Fruit fly (Drosophila melanogaster): ENCODE data around the gene PVRAP.

The PVRAP gene

DNA sequence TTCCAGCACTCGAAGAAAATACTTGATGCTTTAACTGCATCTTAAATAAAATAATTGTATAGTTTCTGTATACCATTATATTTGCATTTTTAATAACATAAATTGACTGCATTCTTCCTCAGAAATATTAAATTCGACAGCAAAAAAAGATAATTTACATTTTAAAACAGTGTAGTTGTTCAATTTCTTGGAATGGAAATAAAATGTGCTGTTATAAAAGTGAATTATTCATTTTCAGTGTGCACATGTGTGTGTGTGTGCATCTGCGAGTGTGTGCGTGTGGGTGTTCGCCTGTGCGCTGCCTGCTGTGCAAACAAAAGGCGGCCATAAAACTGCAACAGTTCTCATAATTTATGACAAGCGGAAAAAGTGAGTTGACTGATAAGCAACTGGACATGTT lies 44.9 kb upstream of the PVRAP start (continued):
- peak; percentile 31 for TF ChIP-seq CG7839 (tag; optimal IDR thresholded peaks at IDR 0.05)
- TF ChIP-seq CoRest (tag; optimal IDR thresholded peaks at IDR 0.05), result peak; percentile 13
- peak in 1 of 2 experiments; percentile 53 for TF ChIP-seq tll (GFP tag; optimal IDR thresholded peaks at IDR 0.05)
- peak; percentile 32 for TF ChIP-seq CG7556 (GFP tag; optimal IDR thresholded peaks at IDR 0.05)
- peak; percentile 3 for TF ChIP-seq tap (tag; optimal IDR thresholded peaks at IDR 0.05)
- no peak for TF ChIP-seq pho (GFP tag; optimal IDR thresholded peaks at IDR 0.05)
- 0 out of 3 replicates have a peak, but pooled peaks have one; percentile 27 for TF ChIP-seq CG17361 (GFP tag; IDR thresholded peaks at IDR 0.05)
- TF ChIP-seq CG7928 (GFP tag; optimal IDR thresholded peaks at IDR 0.05), result no peak
- no peak for TF ChIP-seq CG3163 (GFP tag; optimal IDR thresholded peaks at IDR 0.05)
- peak; percentile 54 for TF ChIP-seq D19A (tag; optimal IDR thresholded peaks at IDR 0.05)
- peak; percentile 0 for TF ChIP-seq CG1529 (GFP tag; optimal IDR thresholded peaks at IDR 0.05)
- peak; percentile 70 for TF ChIP-seq Xrp1 (GFP tag; IDR thresholded peaks at IDR 0.05)
- peak; percentile 71 for TF ChIP-seq CG10979 (tag; optimal IDR thresholded peaks at IDR 0.05)
- no peak for TF ChIP-seq sim (GFP tag; IDR thresholded peaks at IDR 0.05)
- TF ChIP-seq Bdp1 (GFP tag; optimal IDR thresholded peaks at IDR 0.05), result no peak
- TF ChIP-seq ssp (GFP tag; IDR thresholded peaks at IDR 0.05), result 0 out of 2 replicates have a peak, but pooled peaks have one; percentile 23
- no peak for TF ChIP-seq Ets65A (GFP tag)
- TF ChIP-seq Six4 (GFP tag; optimal IDR thresholded peaks at IDR 0.05), result peak; percentile 6
- TF ChIP-seq nerfin-1 (tag; optimal IDR thresholded peaks at IDR 0.05), result peak; percentile 12
- TF ChIP-seq Dref (GFP tag; IDR thresholded peaks at IDR 0.05), result no peak
- no peak for TF ChIP-seq prd (optimal IDR thresholded peaks at IDR 0.05)
- TF ChIP-seq prd (GFP tag; IDR thresholded peaks at IDR 0.05), result peak; percentile 43; the same call in 2 of the 3 replicates
- TF ChIP-seq PHDP (tag; optimal IDR thresholded peaks at IDR 0.05), result peak; percentile 12
- no peak for TF ChIP-seq jumu (GFP tag; optimal IDR thresholded peaks at IDR 0.05)
- TF ChIP-seq CG9215 (GFP tag; IDR thresholded peaks at IDR 0.05), result no peak
- peak; percentile 62 for TF ChIP-seq dmrt99B (tag; optimal IDR thresholded peaks at IDR 0.05)
- TF ChIP-seq inv (GFP tag; IDR thresholded peaks at IDR 0.05; ENCODE audit: partially characterized antibody), result no peak
- no peak for TF ChIP-seq CG32767 (GFP tag; IDR thresholded peaks at IDR 0.05)
- TF ChIP-seq Lhr (GFP tag; optimal IDR thresholded peaks at IDR 0.05), result no peak
- TF ChIP-seq sens (GFP tag), result peak; percentile 92
- TF ChIP-seq ranshi (GFP tag; IDR thresholded peaks at IDR 0.05), result no peak
- TF ChIP-seq CG14710 (tag; optimal IDR thresholded peaks at IDR 0.05), result peak; percentile 64
- TF ChIP-seq Abd-B (GFP tag; optimal IDR thresholded peaks at IDR 0.05), result peak; percentile 34
- peak; percentile 32 for TF ChIP-seq CG15601 (tag; optimal IDR thresholded peaks at IDR 0.05)
- peak; percentile 26 for TF ChIP-seq Sox100B (GFP tag; optimal IDR thresholded peaks at IDR 0.05)
- TF ChIP-seq CG1233 (GFP tag; optimal IDR thresholded peaks at IDR 0.05), result no peak
- no peak for TF ChIP-seq luna (GFP tag; optimal IDR thresholded peaks at IDR 0.05)
- TF ChIP-seq D (optimal IDR thresholded peaks at IDR 0.05), result no peak
- peak; percentile 24 for TF ChIP-seq D (GFP tag; optimal IDR thresholded peaks at IDR 0.05)
- TF ChIP-seq Sox102F (GFP tag; optimal IDR thresholded peaks at IDR 0.05), result peak; percentile 60
- TF ChIP-seq nmo (GFP tag; optimal IDR thresholded peaks at IDR 0.05), result peak; percentile 54
- TF ChIP-seq Nf-YA (GFP tag; IDR thresholded peaks at IDR 0.05), result no peak
- no peak for TF ChIP-seq Sin3A (optimal IDR thresholded peaks at IDR 0.05)
- TF ChIP-seq Drgx (GFP tag; IDR thresholded peaks at IDR 0.05), result peak; percentile 36; the same call in 1 of the 2 replicates
- TF ChIP-seq TFAM (GFP tag; optimal IDR thresholded peaks at IDR 0.05), result no peak
- TF ChIP-seq CG4404 (GFP tag; IDR thresholded peaks at IDR 0.05), result no peak
- TF ChIP-seq org-1 (GFP tag; optimal IDR thresholded peaks at IDR 0.05), result peak; percentile 14
- TF ChIP-seq Nf-YB (GFP tag; optimal IDR thresholded peaks at IDR 0.05), result no peak
- no peak for TF ChIP-seq shn (GFP tag; optimal IDR thresholded peaks at IDR 0.05)
- no peak for TF ChIP-seq CHES-1-like (GFP tag; optimal IDR thresholded peaks at IDR 0.05)
- TF ChIP-seq CG6689 (GFP tag; IDR thresholded peaks at IDR 0.05), result peak; percentile 39; the same call in 1 of the 2 replicates
- peak; percentile 58 for TF ChIP-seq CG1603 (tag; optimal IDR thresholded peaks at IDR 0.05)

Data from whole organism, embryonic.